Worm (Caenorhabditis elegans) whole organism, midembryonic: Measurements from ENCODE around the gene cyp-35C1.

Experiments used
- T22C8.4 ChIP-seq: fragments of 200-800 bp; sonication (Bioruptor generic); IDR thresholded peaks from 2 replicates; pipeline ENCODE4 v1.3.6; 2022; ENCODE audit warnings: missing genetic modification characterization, missing compliant biosample characterization
- cog-1 ChIP-seq: sonication (generic microtip); optimal IDR thresholded peaks from 2 replicates; lab custom pipeline; 2016; ENCODE audit warnings: missing genetic modification characterization, missing compliant biosample characterization
- flt-1 ChIP-seq: fragments of 200-800 bp; sonication (Bioruptor generic); IDR thresholded peaks from 2 replicates; pipeline ENCODE4 v1.3.6; 2022; ENCODE audit warnings: missing genetic modification characterization, missing compliant biosample characterization
- klf-2 ChIP-seq: fragments of 200-800 bp; sonication (Bioruptor generic); conservative IDR thresholded peaks from 2 replicates; pipeline ENCODE4 v1.3.6; 2022; ENCODE audit warnings: missing genetic modification reagents, missing genetic modification characterization, missing compliant biosample characterization
- med-1 ChIP-seq: sonication (generic microtip); optimal IDR thresholded peaks from 2 replicates; lab custom pipeline; 2017; ENCODE audit warnings: missing genetic modification characterization, mild to moderate bottlenecking, missing compliant biosample characterization, antibody characterized with exemption, missing genetic modification reagents; ENCODE audit not compliant: insufficient read depth
- ref-1 ChIP-seq: fragments of 200-800 bp; sonication (Bioruptor generic); conservative IDR thresholded peaks from 2 replicates; pipeline ENCODE4 v1.3.6; 2022; ENCODE audit warnings: missing genetic modification reagents, missing genetic modification characterization, missing compliant biosample characterization
- tab-1 ChIP-seq: fragments of 200-800 bp; sonication (Bioruptor generic); IDR thresholded peaks from 2 replicates; pipeline ENCODE4 v1.3.6; 2022; ENCODE audit warnings: missing genetic modification characterization, missing compliant biosample characterization
- ztf-23 ChIP-seq: fragments of 200-800 bp; sonication (Bioruptor generic); IDR thresholded peaks from 2 replicates; pipeline ENCODE4 v1.3.6; 2022; ENCODE audit warnings: missing genetic modification reagents, missing genetic modification characterization, missing compliant biosample characterization
- ztf-29 ChIP-seq: fragments of 200-800 bp; sonication (Bioruptor generic); IDR thresholded peaks from 2 replicates; pipeline ENCODE4 v1.3.6; 2022; ENCODE audit warnings: missing genetic modification reagents, missing genetic modification characterization, missing compliant biosample characterization

Gene cyp-35C1

DNA sequence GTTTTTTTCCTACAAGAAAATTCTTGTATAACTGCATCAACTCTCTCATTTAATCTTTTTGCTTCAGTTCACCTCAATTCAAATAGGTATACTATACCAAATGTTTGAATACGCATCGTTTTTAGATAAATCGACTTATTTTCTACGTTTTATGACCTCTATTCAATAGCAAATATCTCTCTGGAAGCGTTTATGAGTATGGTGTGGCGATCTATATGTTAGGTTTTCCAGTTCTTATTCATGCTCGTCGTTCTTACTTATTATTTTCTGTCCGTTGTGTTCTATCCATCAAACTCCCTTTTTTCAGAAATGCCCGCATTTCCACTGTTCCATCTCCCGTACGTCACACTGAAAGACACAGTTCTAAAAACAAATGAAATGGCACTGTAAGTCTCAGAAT, 17.7 kb downstream of the cyp-35C1 start, which contains the start of gene T22G5.3:
TSS of gene T22G5.3 (plus strand) at position 301 of the 400 bp plus-strand sequence.
- no peak for TF ChIP-seq med-1 (GFP tag; lab: Kevin White, UChicago)
- TF ChIP-seq ztf-23 (GFP tag; lab: Robert Waterston, UW), result no peak
- TF ChIP-seq T22C8.4 (GFP tag; lab: Robert Waterston, UW), result no peak
- no peak for TF ChIP-seq ref-1 (GFP tag; lab: Robert Waterston, UW)
- no peak for TF ChIP-seq ztf-29 (GFP tag; lab: Robert Waterston, UW)
- no peak for TF ChIP-seq tab-1 (GFP tag; lab: Robert Waterston, UW)
- TF ChIP-seq cog-1 (tag; lab: Kevin White, UChicago), result no peak
- no peak for TF ChIP-seq flt-1 (GFP tag; lab: Robert Waterston, UW)
- TF ChIP-seq klf-2 (GFP tag; lab: Robert Waterston, UW), result no peak

- no peak for TF ChIP-seq ref-1 (GFP tag; lab: Robert Waterston, UW)
- no peak for TF ChIP-seq T22C8.4 (GFP tag; lab: Robert Waterston, UW)
- TF ChIP-seq klf-2 (GFP tag; lab: Robert Waterston, UW), result no peak
- TF ChIP-seq ztf-23 (GFP tag; lab: Robert Waterston, UW), result no peak
- TF ChIP-seq ztf-29 (GFP tag; lab: Robert Waterston, UW), result no peak
- no peak for TF ChIP-seq tab-1 (GFP tag; lab: Robert Waterston, UW)
- TF ChIP-seq flt-1 (GFP tag; lab: Robert Waterston, UW), result no peak
- no peak for TF ChIP-seq cog-1 (tag; lab: Kevin White, UChicago)
- TF ChIP-seq med-1 (GFP tag; lab: Kevin White, UChicago), result no peak
Measured at ce11 chrV:13880163-13880562, 18.1 kb downstream of the cyp-35C1 start.

DNA sequence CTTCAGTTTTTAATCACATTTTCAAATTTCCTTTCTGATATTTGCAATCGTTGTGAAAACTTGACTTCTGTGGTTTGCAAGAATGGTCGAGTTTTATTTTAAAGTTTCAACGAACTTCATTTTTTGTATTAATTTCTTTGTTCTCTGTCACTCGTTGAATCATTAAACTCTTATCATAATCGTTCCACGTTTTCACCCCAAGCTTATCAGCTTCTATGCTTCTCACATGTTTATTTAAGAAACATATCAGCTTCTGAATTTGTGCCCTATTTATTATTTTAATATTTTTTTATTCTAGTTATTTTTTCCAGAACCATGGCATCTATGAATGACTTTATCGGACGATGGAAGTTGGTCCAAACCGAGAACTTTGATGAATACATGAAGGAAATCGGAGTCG, 19.0 kb downstream of the cyp-35C1 start, which contains the start of gene lbp-7:
TSS of gene lbp-7 (plus strand) at position 312 of the 400 bp plus-strand sequence.
- TF ChIP-seq klf-2 (GFP tag; lab: Robert Waterston, UW), result no peak
- no peak for TF ChIP-seq ref-1 (GFP tag; lab: Robert Waterston, UW)
- TF ChIP-seq ztf-23 (GFP tag; lab: Robert Waterston, UW), result no peak
- no peak for TF ChIP-seq med-1 (GFP tag; lab: Kevin White, UChicago)

- TF ChIP-seq ref-1 (GFP tag; lab: Robert Waterston, UW) (no peak), cog-1 (tag; lab: Kevin White, UChicago) (no peak)
Measured at ce11 chrV:13878226-13878625, 20.1 kb downstream of the cyp-35C1 start.

DNA sequence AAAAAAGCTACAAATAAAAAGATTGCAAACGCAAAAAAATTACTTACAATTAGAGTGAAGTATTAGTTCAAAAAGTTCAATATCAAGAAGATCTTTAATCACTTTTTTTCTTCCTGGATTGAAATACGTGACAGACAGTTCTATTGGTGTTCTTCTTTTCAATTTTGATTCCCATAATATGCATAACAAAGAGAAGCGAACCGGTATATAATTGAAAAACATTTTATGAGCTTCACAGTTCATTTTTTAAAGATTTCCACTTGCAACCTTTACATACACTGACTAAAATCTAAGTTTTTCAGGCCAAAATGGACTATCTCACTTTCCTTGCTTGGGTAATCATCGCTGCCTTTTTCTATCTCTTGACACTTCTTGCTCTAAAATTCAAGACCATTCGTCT, 21.8 kb downstream of the cyp-35C1 start, which contains the start of gene T22G5.1:
TSS of gene T22G5.1 (plus strand) at position 301 of the 400 bp plus-strand sequence.
- TF ChIP-seq tab-1 (GFP tag; lab: Robert Waterston, UW), result no peak
- TF ChIP-seq klf-2 (GFP tag; lab: Robert Waterston, UW), result no peak
- TF ChIP-seq cog-1 (tag; lab: Kevin White, UChicago), result no peak
- no peak for TF ChIP-seq ztf-29 (GFP tag; lab: Robert Waterston, UW)
- no peak for TF ChIP-seq ztf-23 (GFP tag; lab: Robert Waterston, UW)
- TF ChIP-seq flt-1 (GFP tag; lab: Robert Waterston, UW), result no peak
- no peak for TF ChIP-seq med-1 (GFP tag; lab: Kevin White, UChicago)
- no peak for TF ChIP-seq T22C8.4 (GFP tag; lab: Robert Waterston, UW)
- TF ChIP-seq ref-1 (GFP tag; lab: Robert Waterston, UW), result no peak

DNA sequence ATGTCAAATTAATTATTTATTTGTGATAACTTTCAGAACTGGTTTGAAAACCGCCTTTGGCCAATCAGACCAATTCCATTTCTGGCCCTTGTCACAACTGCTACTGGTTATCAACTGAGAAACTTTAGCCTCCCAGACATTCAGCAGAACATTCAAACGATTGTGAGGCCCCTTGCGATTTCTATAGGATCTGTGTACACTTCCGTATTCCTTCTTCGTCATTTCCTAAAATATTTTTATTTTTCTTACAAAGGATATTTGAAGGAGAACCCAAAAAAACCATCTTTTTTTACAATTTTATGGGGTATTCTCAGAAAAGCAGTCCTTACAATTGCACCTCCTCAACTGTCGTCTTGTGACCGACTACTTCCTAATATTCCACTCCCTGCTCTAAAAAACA, 25.0 kb downstream of the cyp-35C1 start:
- TF ChIP-seq T22C8.4 (GFP tag; lab: Robert Waterston, UW) (no peak), med-1 (GFP tag; lab: Kevin White, UChicago) (no peak), ztf-29 (GFP tag; lab: Robert Waterston, UW) (no peak), cog-1 (tag; lab: Kevin White, UChicago) (no peak), ref-1 (GFP tag; lab: Robert Waterston, UW) (no peak), tab-1 (GFP tag; lab: Robert Waterston, UW) (no peak), klf-2 (GFP tag; lab: Robert Waterston, UW) (no peak), flt-1 (GFP tag; lab: Robert Waterston, UW) (no peak), ztf-23 (GFP tag; lab: Robert Waterston, UW) (no peak)

ce11 chrV:13872895-13873294, 25.4 kb downstream of the cyp-35C1 start, which contains the start of gene cpt-5:
Gene cpt-5, plus strand, starts transcription at chrV:13873195.
- TF ChIP-seq flt-1 (GFP tag; lab: Robert Waterston, UW), result no peak
- no peak for TF ChIP-seq ztf-29 (GFP tag; lab: Robert Waterston, UW)
- no peak for TF ChIP-seq klf-2 (GFP tag; lab: Robert Waterston, UW)
- TF ChIP-seq med-1 (GFP tag; lab: Kevin White, UChicago), result no peak

- TF ChIP-seq ztf-29 (GFP tag; lab: Robert Waterston, UW) (no peak), ztf-23 (GFP tag; lab: Robert Waterston, UW) (no peak), klf-2 (GFP tag; lab: Robert Waterston, UW) (no peak), tab-1 (GFP tag; lab: Robert Waterston, UW) (no peak), flt-1 (GFP tag; lab: Robert Waterston, UW) (no peak), med-1 (GFP tag; lab: Kevin White, UChicago) (no peak), T22C8.4 (GFP tag; lab: Robert Waterston, UW) (no peak)
Measured at ce11 chrV:13869551-13869950, 28.7 kb downstream of the cyp-35C1 start.

DNA sequence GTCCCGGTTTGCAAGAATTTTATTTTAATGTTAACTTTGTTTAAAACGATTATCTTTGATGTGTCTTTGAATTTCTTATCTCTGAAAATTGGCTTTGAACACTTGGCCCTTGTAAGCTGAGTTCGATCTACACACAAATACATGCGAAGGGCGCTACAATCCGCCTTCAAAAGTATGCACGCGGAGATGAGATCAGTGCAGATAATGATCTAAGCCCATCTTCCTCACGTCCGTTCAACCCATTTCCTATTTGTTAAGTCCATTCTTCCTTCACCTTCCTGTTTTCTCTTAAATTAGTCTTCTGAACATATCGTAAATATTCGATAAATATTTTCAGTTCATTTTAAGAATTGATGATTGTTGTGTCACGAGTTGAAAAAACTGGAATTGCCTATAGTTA, 31.9 kb downstream of the cyp-35C1 start, which contains the start of gene nhr-175:
TSS of gene nhr-175 (plus strand) at position 339 of the 400 bp plus-strand sequence.
- TF ChIP-seq med-1 (GFP tag; lab: Kevin White, UChicago) (no peak), flt-1 (GFP tag; lab: Robert Waterston, UW) (no peak), ztf-23 (GFP tag; lab: Robert Waterston, UW) (no peak), klf-2 (GFP tag; lab: Robert Waterston, UW) (no peak), T22C8.4 (GFP tag; lab: Robert Waterston, UW) (no peak), cog-1 (tag; lab: Kevin White, UChicago) (no peak), ztf-29 (GFP tag; lab: Robert Waterston, UW) (no peak)
